2 fruit fly cellular contexts compared by ENCODE assay signal in the genomic region with DNA sequence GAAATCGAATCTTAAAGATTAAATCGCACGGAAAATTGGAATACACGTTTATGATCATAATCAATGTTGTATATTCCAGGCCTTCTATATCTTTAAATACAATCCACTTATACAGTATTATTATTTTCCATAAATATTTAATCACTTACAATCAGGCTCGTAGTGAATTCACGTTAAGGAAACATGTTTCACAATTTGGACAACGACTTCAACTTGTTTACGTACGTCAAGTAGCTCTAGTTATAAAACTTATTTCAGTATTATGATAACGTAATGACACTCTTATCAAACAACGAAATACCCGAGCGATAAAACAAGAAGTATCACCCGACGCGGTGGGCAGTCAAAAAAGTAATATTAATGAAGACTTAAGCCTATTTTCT.
A peak's percentile ranks its signal among the peaks of the same experiment; 100 is the strongest.
TF ChIP-seq lines count a peak whose summit lies in the region.

No protein-coding gene starts in this region.

- TF ChIP-seq CTCF in whole organism, embryonic (GFP tag; optimal IDR thresholded peaks at IDR 0.05; lab: Kevin White, UChicago) = no peak

TF ChIP-seq in whole organism, adult, 20 proteins besides CTCF, POLR2A, EP300 and RAD21:
- no peak for TF ChIP-seq CG14711 (tag; optimal IDR thresholded peaks at IDR 0.05; lab: Kevin White, UChicago)
- TF ChIP-seq kay (GFP tag; lab: Kevin White, UChicago; ENCODE audit: borderline replicate concordance) = peak; percentile 91
- TF ChIP-seq toe (GFP tag; optimal IDR thresholded peaks at IDR 0.05; lab: Kevin White, UChicago) = no peak
TF ChIP-seq in whole organism, adult: peak in this region for 1.

TF ChIP-seq in whole organism, embryonic, 481 proteins besides CTCF, POLR2A, EP300 and RAD21:
- TF ChIP-seq CG9437 (GFP tag; optimal IDR thresholded peaks at IDR 0.05; lab: Kevin White, UChicago) (peak; percentile 43), Chrac-16 (GFP tag; optimal IDR thresholded peaks at IDR 0.05; lab: Kevin White, UChicago) (no peak), lab (GFP tag; optimal IDR thresholded peaks at IDR 0.05; lab: Kevin White, UChicago) (peak; percentile 20), NfI (GFP tag; optimal IDR thresholded peaks at IDR 0.05; lab: Kevin White, UChicago) (no peak), CG30431 (GFP tag; optimal IDR thresholded peaks at IDR 0.05; lab: Kevin White, UChicago) (no peak), CG10979 (tag; optimal IDR thresholded peaks at IDR 0.05; lab: Kevin White, UChicago) (no peak), YL-1 (GFP tag; optimal IDR thresholded peaks at IDR 0.05; lab: Kevin White, UChicago) (no peak), CG18599 (GFP tag; optimal IDR thresholded peaks at IDR 0.05; lab: Kevin White, UChicago) (peak; percentile 5), CG8290 (GFP tag; optimal IDR thresholded peaks at IDR 0.05; lab: Kevin White, UChicago) (no peak), CG8290 (tag; optimal IDR thresholded peaks at IDR 0.05; lab: Kevin White, UChicago) (no peak), tap (tag; optimal IDR thresholded peaks at IDR 0.05; lab: Kevin White, UChicago) (no peak), peb (GFP tag; IDR thresholded peaks at IDR 0.05; lab: Robert Waterston, UW) (no peak), zfh2 (GFP tag; optimal IDR thresholded peaks at IDR 0.05; lab: Kevin White, UChicago) (no peak), exex (tag; optimal IDR thresholded peaks at IDR 0.05; lab: Kevin White, UChicago) (peak; percentile 54)
